Worm (Caenorhabditis elegans): ENCODE measurements around the gene him-17.

him-17 gene

ce11 chrV:13209567-13209966 is 33.1 kb downstream of the him-17 start, which contains the start of gene F57B1.6:
TSS of gene F57B1.6 (plus strand) at chrV:13209645.
- TF ChIP-seq B0310.2 (tag; optimal IDR thresholded peaks at IDR 0.05), result no peak
- TF ChIP-seq ceh-13 (GFP tag; optimal IDR thresholded peaks at IDR 0.05), result no peak
- TF ChIP-seq sea-1 (GFP tag; conservative IDR thresholded peaks at IDR 0.05), result no peak

- TF ChIP-seq tbx-37 (GFP tag; conservative IDR thresholded peaks at IDR 0.05) (no peak), tra-4 (tag; optimal IDR thresholded peaks at IDR 0.05) (no peak)
Observed at ce11 chrV:13212584-13212983, 36.1 kb downstream of the him-17 start.

- no peak for TF ChIP-seq ama-1 (optimal IDR thresholded peaks at IDR 0.05)
- no peak for TF ChIP-seq sea-1 (GFP tag; conservative IDR thresholded peaks at IDR 0.05)
- no peak for TF ChIP-seq hmg-4 (GFP tag; optimal IDR thresholded peaks at IDR 0.05)
- no peak for TF ChIP-seq ets-7 (tag; optimal IDR thresholded peaks at IDR 0.05)
- no peak for TF ChIP-seq aly-1 (tag; optimal IDR thresholded peaks at IDR 0.05)
Observed at ce11 chrV:13221066-13221465, 44.6 kb downstream of the him-17 start.

ce11 chrV:13229538-13229937 is 53.0 kb downstream of the him-17 start:
- no peak for TF ChIP-seq ets-7 (tag; optimal IDR thresholded peaks at IDR 0.05)
- TF ChIP-seq sea-1 (GFP tag; conservative IDR thresholded peaks at IDR 0.05), result no peak
- TF ChIP-seq B0310.2 (tag; optimal IDR thresholded peaks at IDR 0.05), result no peak
- TF ChIP-seq pes-1 (GFP tag; IDR thresholded peaks at IDR 0.05), result no peak
- no peak for TF ChIP-seq hnd-1 (tag; optimal IDR thresholded peaks at IDR 0.05)

All from whole organism, early embryonic.